Worm (Caenorhabditis elegans) whole organism, L1 larva: ENCODE data around the gene srj-24.

ENCODE experiments used
- C34B4.2 ChIP-seq: sonication (generic microtip); optimal IDR thresholded peaks from 2 replicates; lab custom pipeline; 2017; ENCODE audit warnings: mild to moderate bottlenecking, missing genetic modification characterization, missing compliant biosample characterization
- F16B12.6 ChIP-seq: fragments of 150-350 bp; optimal IDR thresholded peaks from 2 replicates; lab custom pipeline; 2014; ENCODE audit warnings: missing biosample characterization, missing genetic modification characterization
- Y116A8C.19 ChIP-seq: sonication (generic microtip); optimal IDR thresholded peaks from 2 replicates; lab custom pipeline; 2016; ENCODE audit warnings: missing compliant biosample characterization, missing genetic modification characterization, borderline replicate concordance
- alr-1 ChIP-seq: fragments of 200-800 bp; sonication (Bioruptor generic); optimal IDR thresholded peaks from 2 replicates; lab custom pipeline; 2018; ENCODE audit warnings: borderline replicate concordance, mild to moderate bottlenecking, missing genetic modification characterization, missing compliant biosample characterization
- aly-2 ChIP-seq: fragments of 150-350 bp; optimal IDR thresholded peaks from 2 replicates; lab custom pipeline; 2014; ENCODE audit warnings: missing biosample characterization, missing genetic modification characterization
- ceh-82 ChIP-seq, 3 experiments: fragments of 150-350 bp in 1 of 3; sonication (generic microtip) in 2 of 3; optimal IDR thresholded peaks; 2 replicates each; lab custom pipeline; 2014 to 2017; ENCODE audit warnings: missing biosample characterization in 3 of 3, missing genetic modification characterization in 3 of 3
- efl-1 ChIP-seq, 4 experiments: fragments of 150-350 bp; optimal IDR thresholded peaks in 3 of 4; peaks in 1 of 4; 1 replicate in 1 of 4; 2 replicates in 3 of 4; lab custom pipeline; 2014; ENCODE audit warnings: missing biosample characterization in 2 of 4, missing genetic modification characterization in 2 of 4, missing genetic modification reagents in 2 of 4
- ets-5 ChIP-seq: fragments of 200-800 bp; sonication (Bioruptor generic); IDR thresholded peaks from 2 replicates; pipeline ENCODE4 v1.3.6; 2022; ENCODE audit warnings: missing genetic modification characterization, missing compliant biosample characterization
- grh-1 ChIP-seq: fragments of 200-800 bp; sonication (Bioruptor generic); IDR thresholded peaks from 2 replicates; pipeline ENCODE4 v1.3.6; 2022; ENCODE audit warnings: missing genetic modification reagents, missing genetic modification characterization, missing compliant biosample characterization
- hlh-17 ChIP-seq: fragments of 200-800 bp; sonication (Bioruptor generic); optimal IDR thresholded peaks from 2 replicates; lab custom pipeline; 2018; ENCODE audit warnings: missing genetic modification characterization, mild to moderate bottlenecking, missing compliant biosample characterization, moderate library complexity, borderline replicate concordance
- isw-1 ChIP-seq: fragments of 200-800 bp; sonication (Bioruptor generic); IDR thresholded peaks from 2 replicates; pipeline ENCODE4 v1.3.6; 2022; ENCODE audit warnings: missing genetic modification characterization, missing compliant biosample characterization
- jun-1 ChIP-seq: fragments of 150-350 bp; optimal IDR thresholded peaks from 2 replicates; lab custom pipeline; 2014; ENCODE audit warnings: missing biosample characterization, missing genetic modification reagents, missing genetic modification characterization
- lin-15B ChIP-seq: fragments of 150-350 bp; sonication (generic microtip); optimal IDR thresholded peaks from 3 replicates; lab custom pipeline; 2014; ENCODE audit warnings: missing biosample characterization, missing genetic modification characterization
- lir-3 ChIP-seq: sonication (generic microtip); optimal IDR thresholded peaks from 2 replicates; lab custom pipeline; 2016; ENCODE audit warnings: mild to moderate bottlenecking, missing genetic modification characterization, moderate library complexity, missing compliant biosample characterization; ENCODE audit not compliant: poor library complexity
- lsy-2 ChIP-seq, 2 experiments: fragments of 150-350 bp; optimal IDR thresholded peaks; 2 replicates each; lab custom pipeline; 2014; ENCODE audit warnings: missing biosample characterization in 2 of 2, missing genetic modification characterization in 2 of 2
- mep-1 ChIP-seq: fragments of 150-350 bp; optimal IDR thresholded peaks from 2 replicates; lab custom pipeline; 2014; ENCODE audit warnings: missing biosample characterization, missing genetic modification characterization
- nhr-11 ChIP-seq: fragments of 150-350 bp; optimal IDR thresholded peaks from 2 replicates; lab custom pipeline; 2014; ENCODE audit warnings: missing biosample characterization, missing genetic modification characterization
- nhr-28 ChIP-seq: fragments of 150-350 bp; optimal IDR thresholded peaks from 2 replicates; lab custom pipeline; 2014; ENCODE audit warnings: missing biosample characterization, missing genetic modification characterization
- nhr-47 ChIP-seq: sonication (generic microtip); optimal IDR thresholded peaks from 2 replicates; lab custom pipeline; 2016; ENCODE audit warnings: mild to moderate bottlenecking, missing genetic modification characterization, moderate library complexity, missing compliant biosample characterization
- nhr-71 ChIP-seq: sonication (generic microtip); optimal IDR thresholded peaks from 2 replicates; lab custom pipeline; 2016; ENCODE audit warnings: mild to moderate bottlenecking, missing genetic modification characterization, moderate library complexity, missing compliant biosample characterization
- nhr-77 ChIP-seq: fragments of 150-350 bp; optimal IDR thresholded peaks from 2 replicates; lab custom pipeline; 2014; ENCODE audit warnings: missing biosample characterization, missing genetic modification characterization
- nhr-84 ChIP-seq: sonication (generic microtip); optimal IDR thresholded peaks from 2 replicates; lab custom pipeline; 2017; ENCODE audit warnings: missing biosample characterization, missing genetic modification characterization
- pag-3 ChIP-seq: sonication (generic microtip); optimal IDR thresholded peaks from 2 replicates; lab custom pipeline; 2017; ENCODE audit warnings: missing genetic modification characterization, mild to moderate bottlenecking, missing compliant biosample characterization, antibody characterized with exemption, borderline replicate concordance; ENCODE audit not compliant: insufficient read depth
- pqm-1 ChIP-seq: sonication (generic microtip); optimal IDR thresholded peaks from 3 replicates; lab custom pipeline; 2017; ENCODE audit warnings: missing biosample characterization, missing genetic modification characterization
- rnt-1 ChIP-seq: sonication (generic microtip); optimal IDR thresholded peaks from 2 replicates; lab custom pipeline; 2016; ENCODE audit warnings: mild to moderate bottlenecking, missing genetic modification characterization, moderate library complexity, missing compliant biosample characterization
- skn-1 ChIP-seq: fragments of 150-350 bp; optimal IDR thresholded peaks from 2 replicates; lab custom pipeline; 2014; ENCODE audit warnings: missing biosample characterization, missing genetic modification characterization
- snpc-4 ChIP-seq: fragments of 150-350 bp; optimal IDR thresholded peaks from 2 replicates; lab custom pipeline; 2014; ENCODE audit warnings: missing biosample characterization, missing genetic modification characterization
- sox-4 ChIP-seq: sonication (generic microtip); optimal IDR thresholded peaks from 2 replicates; lab custom pipeline; 2016; ENCODE audit warnings: missing genetic modification characterization, missing compliant biosample characterization
- tbx-2 ChIP-seq: sonication (generic microtip); optimal IDR thresholded peaks from 2 replicates; lab custom pipeline; 2016; ENCODE audit warnings: missing genetic modification characterization, missing compliant biosample characterization
- unc-98 ChIP-seq: fragments of 200-800 bp; sonication (Bioruptor generic); IDR thresholded peaks from 2 replicates; pipeline ENCODE4 v1.3.6; 2022; ENCODE audit warnings: missing genetic modification characterization, missing compliant biosample characterization
- vab-15 ChIP-seq: sonication (generic microtip); optimal IDR thresholded peaks from 2 replicates; lab custom pipeline; 2017; ENCODE audit warnings: missing genotype, mild to moderate bottlenecking, missing genetic modification characterization, missing compliant biosample characterization
- xbp-1 ChIP-seq: sonication (generic microtip); optimal IDR thresholded peaks from 2 replicates; lab custom pipeline; 2016; ENCODE audit warnings: missing genetic modification characterization, missing compliant biosample characterization
- zag-1 ChIP-seq: fragments of 150-350 bp; optimal IDR thresholded peaks from 2 replicates; lab custom pipeline; 2014; ENCODE audit warnings: missing biosample characterization, missing genetic modification characterization

Gene srj-24

ce11 chrV:752679-753333 is 14.1 kb upstream of the srj-24 start, which contains the start of the genes str-262 and srp-1:
str-262 (minus strand) TSS chrV:752779.
srp-1 (plus strand) TSS chrV:753283.
- no peak for TF ChIP-seq nhr-47 (tag; lab: Kevin White, UChicago)

- TF ChIP-seq mep-1: no peak
- no peak for TF ChIP-seq nhr-71 (tag; lab: Kevin White, UChicago)
- no peak for TF ChIP-seq pqm-1 (tag; lab: Kevin White, UChicago)
- TF ChIP-seq pag-3: no peak
- TF ChIP-seq nhr-11 (tag; lab: Kevin White, UChicago): no peak
- TF ChIP-seq nhr-77 (tag; lab: Kevin White, UChicago): no peak
- no peak for TF ChIP-seq lsy-2 (tag; optimal IDR thresholded peaks at IDR 0.05; lab: Kevin White, UChicago)
- TF ChIP-seq nhr-84 (tag; lab: Kevin White, UChicago): no peak
- no peak for TF ChIP-seq nhr-47 (tag; lab: Kevin White, UChicago)
- no peak for TF ChIP-seq Y116A8C.19
- no peak for TF ChIP-seq jun-1 (tag; lab: Kevin White, UChicago)
- no peak for TF ChIP-seq C34B4.2 (tag; lab: Kevin White, UChicago)
- TF ChIP-seq xbp-1 (tag; lab: Kevin White, UChicago): no peak
- no peak for TF ChIP-seq efl-1 (optimal IDR thresholded peaks at IDR 0.05; lab: Kevin White, UChicago)
- no peak for TF ChIP-seq efl-1 (GFP tag; optimal IDR thresholded peaks at IDR 0.05 in 1 of 2; lab: Kevin White, UChicago)
- no peak for TF ChIP-seq zag-1 (tag; lab: Kevin White, UChicago)
- TF ChIP-seq tbx-2 (tag; lab: Kevin White, UChicago): no peak
- no peak for TF ChIP-seq grh-1 (GFP tag; lab: Robert Waterston, UW)
Observed at ce11 chrV:748044-748443, 9.4 kb upstream of the srj-24 start, which contains the start of gene sri-4. sri-4 (plus strand) TSS chrV:748344.

DNA sequence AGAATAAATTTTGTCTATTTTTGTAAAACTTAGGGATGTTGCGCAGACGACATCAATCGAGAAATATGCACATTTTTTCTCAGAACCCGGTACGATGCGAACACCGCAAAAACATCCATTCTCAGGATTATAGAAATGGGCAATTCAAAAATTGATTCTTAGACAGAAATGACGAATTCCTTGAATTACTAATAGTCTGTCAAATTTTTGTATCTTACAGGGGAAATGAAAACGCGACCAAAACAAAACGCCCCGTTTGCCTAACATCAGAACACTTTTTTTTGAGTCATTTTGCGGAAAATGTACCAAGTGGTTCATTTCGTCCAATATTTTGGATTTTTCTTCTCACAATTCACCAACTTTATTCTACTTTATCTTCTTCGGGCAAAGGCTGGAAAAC is 4.7 kb upstream of the srj-24 start, which contains the start of gene str-134:
Gene str-134, plus strand, starts transcription at position 301 of the 400 bp plus-strand sequence.
- TF ChIP-seq vab-15 (tag; lab: Kevin White, UChicago) (no peak), sox-4 (tag; lab: Kevin White, UChicago) (no peak), skn-1 (tag; lab: Kevin White, UChicago) (no peak), hlh-17 (GFP tag; lab: Kevin White, UChicago) (no peak), alr-1 (tag; lab: Kevin White, UChicago) (no peak), ceh-82 (tag; optimal IDR thresholded peaks at IDR 0.05; lab: Kevin White, UChicago) (no peak), isw-1 (GFP tag; lab: Robert Waterston, UW) (no peak), lin-15B (tag; lab: Kevin White, UChicago) (no peak), ets-5 (no peak), rnt-1 (no peak), nhr-11 (tag; lab: Kevin White, UChicago) (no peak), jun-1 (tag; lab: Kevin White, UChicago) (no peak), unc-98 (GFP tag; lab: Robert Waterston, UW) (no peak), aly-2 (tag; lab: Kevin White, UChicago) (no peak), mep-1 (no peak), F16B12.6 (tag; lab: Kevin White, UChicago) (no peak)

- no peak for TF ChIP-seq nhr-28
- no peak for TF ChIP-seq efl-1 (optimal IDR thresholded peaks at IDR 0.05; lab: Kevin White, UChicago)
- TF ChIP-seq efl-1 (GFP tag; optimal IDR thresholded peaks at IDR 0.05 in 1 of 2; lab: Kevin White, UChicago): peak in 1 of 2 experiments; percentile 32
Observed at ce11 chrV:741820-742219, 3.1 kb upstream of the srj-24 start, which contains the start of gene C05E4.7. C05E4.7 (plus strand) TSS chrV:742120.

ce11 chrV:736171-736570 is 2.5 kb downstream of the srj-24 start, which contains the start of gene srj-25:
srj-25 (minus strand) TSS chrV:736271.
- no peak for TF ChIP-seq lir-3 (tag; lab: Kevin White, UChicago)
- TF ChIP-seq lsy-2 (tag; optimal IDR thresholded peaks at IDR 0.05; lab: Kevin White, UChicago): no peak
- no peak for TF ChIP-seq snpc-4 (tag; lab: Kevin White, UChicago)
- TF ChIP-seq skn-1 (tag; lab: Kevin White, UChicago): no peak
- TF ChIP-seq, all 84 proteins: peak for 0
